Worm (Caenorhabditis elegans) whole organism, L3 larva: ENCODE measurements around the gene str-57.

ENCODE experiments used
- R02D3.7 ChIP-seq: fragments of 150-350 bp; optimal IDR thresholded peaks from 2 replicates; lab custom pipeline; 2014; ENCODE audit warnings: missing biosample characterization, missing genetic modification characterization
- lin-15B ChIP-seq: fragments of 150-350 bp; optimal IDR thresholded peaks from 2 replicates; lab custom pipeline; 2014; ENCODE audit warnings: missing biosample characterization, missing genetic modification characterization
- nhr-12 ChIP-seq: fragments of 150-350 bp; optimal IDR thresholded peaks from 2 replicates; lab custom pipeline; 2014; ENCODE audit warnings: missing biosample characterization, missing genetic modification characterization
- nhr-237 ChIP-seq: fragments of 150-350 bp; optimal IDR thresholded peaks from 2 replicates; lab custom pipeline; 2014; ENCODE audit warnings: missing biosample characterization, missing genetic modification characterization
- nhr-25 ChIP-seq: sonication (generic microtip); optimal IDR thresholded peaks from 2 replicates; lab custom pipeline; 2017; ENCODE audit warnings: missing biosample characterization, missing genetic modification characterization
- pha-4 ChIP-seq: fragments of 150-350 bp; optimal IDR thresholded peaks from 2 replicates; lab custom pipeline; 2014; ENCODE audit warnings: missing biosample characterization, missing genetic modification reagents, missing genetic modification characterization
- snpc-4 ChIP-seq: fragments of 150-350 bp; optimal IDR thresholded peaks from 2 replicates; lab custom pipeline; 2014; ENCODE audit warnings: missing biosample characterization, missing genetic modification characterization

- TF ChIP-seq nhr-25 (tag; lab: Kevin White, UChicago) (no peak), lin-15B (tag; lab: Kevin White, UChicago) (no peak), snpc-4 (tag; lab: Kevin White, UChicago) (no peak), pha-4 (tag; lab: Kevin White, UChicago) (no peak), R02D3.7 (no peak), nhr-237 (tag; lab: Kevin White, UChicago) (no peak), nhr-12 (tag; lab: Kevin White, UChicago) (no peak)
Measured at ce11 chrV:15831586-15831985, 38.9 kb upstream of the str-57 start, which contains the start of gene srbc-56.
